Fruit fly (Drosophila melanogaster): ENCODE results near the gene Cpr65Ax2.

DNA sequence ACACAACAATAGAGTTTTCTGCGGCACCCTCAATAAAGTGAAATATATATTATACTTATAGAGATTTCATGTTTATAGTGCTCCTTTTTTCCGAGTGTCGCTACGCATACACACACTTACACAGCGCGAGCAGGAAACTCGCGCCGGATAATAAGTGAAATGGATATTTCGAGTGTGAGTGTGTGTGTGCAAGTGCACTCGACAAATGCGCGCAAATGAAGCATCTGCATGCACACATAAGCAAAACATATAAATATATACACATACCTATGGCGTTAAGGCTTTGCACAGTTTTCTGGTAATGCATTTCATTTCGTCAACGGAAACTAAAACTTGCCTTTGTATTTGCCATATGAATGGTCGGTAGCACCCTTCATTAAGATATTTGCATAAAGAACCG is 35.2 kb downstream of the Cpr65Ax2 start:
- TF ChIP-seq pan (optimal IDR thresholded peaks at IDR 0.05) (no peak), CG8478 (optimal IDR thresholded peaks at IDR 0.05) (no peak)

Measured in whole organism.